Fruit fly (Drosophila melanogaster): ENCODE results near the gene CtsL4.

CtsL4 gene

DNA sequence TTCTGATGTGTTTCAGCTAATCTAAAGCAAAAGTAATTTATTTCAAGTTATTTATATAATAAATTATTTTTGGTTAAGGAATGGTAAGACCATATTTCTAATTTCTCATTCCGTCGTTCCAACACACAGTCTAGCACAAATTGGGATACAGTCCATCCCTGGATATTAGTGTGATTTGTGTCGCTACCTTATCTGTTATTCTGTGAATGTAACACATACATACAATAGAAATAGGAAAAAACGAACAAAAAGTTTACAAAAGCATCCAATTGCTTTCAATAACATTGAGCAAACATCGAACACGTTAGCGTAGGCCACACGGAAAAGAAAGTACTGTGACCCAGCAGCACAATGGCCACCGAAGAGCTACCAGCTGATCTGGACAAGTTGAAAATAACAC, 10.1 kb upstream of the CtsL4 start, which contains the start of gene CG5056 (continued):
- no peak for TF ChIP-seq corto (GFP tag; optimal IDR thresholded peaks at IDR 0.05)
- no peak for TF ChIP-seq MTF-1 (GFP tag; optimal IDR thresholded peaks at IDR 0.05; ENCODE audit: borderline replicate concordance)
- no peak for TF ChIP-seq caup (GFP tag; optimal IDR thresholded peaks at IDR 0.05; ENCODE audit: severe bottlenecking)
- no peak for TF ChIP-seq gcm (GFP tag; optimal IDR thresholded peaks at IDR 0.05)
- TF ChIP-seq Abd-B (GFP tag; optimal IDR thresholded peaks at IDR 0.05) = peak; percentile 36
- no peak for TF ChIP-seq trh (GFP tag; optimal IDR thresholded peaks at IDR 0.05)
- TF ChIP-seq Bgb (GFP tag; IDR thresholded peaks at IDR 0.05; ENCODE audit: partially characterized antibody) = no peak; the same call in 1 of the 2 replicates
- TF ChIP-seq al (GFP tag; IDR thresholded peaks at IDR 0.05) = no peak; the same call in 1 of the 2 replicates
- no peak for TF ChIP-seq CG4854 (GFP tag; optimal IDR thresholded peaks at IDR 0.05)
- no peak for TF ChIP-seq Meics (GFP tag; optimal IDR thresholded peaks at IDR 0.05)
- TF ChIP-seq row (GFP tag; IDR thresholded peaks at IDR 0.05) = peak; percentile 86
- no peak for TF ChIP-seq CG10462 (GFP tag; optimal IDR thresholded peaks at IDR 0.05)
- no peak for TF ChIP-seq CrebB (tag; optimal IDR thresholded peaks at IDR 0.05)
- TF ChIP-seq CG11696 (GFP tag; IDR thresholded peaks at IDR 0.05) = no peak
- TF ChIP-seq CG4282 (GFP tag; optimal IDR thresholded peaks at IDR 0.05) = no peak
- TF ChIP-seq CG6272 (GFP tag; IDR thresholded peaks at IDR 0.05) = no peak
- TF ChIP-seq CG10147 (GFP tag; optimal IDR thresholded peaks at IDR 0.05) = peak; percentile 48
- TF ChIP-seq Doc3 (GFP tag; IDR thresholded peaks at IDR 0.05; ENCODE audit: partially characterized antibody) = no peak
- peak; percentile 43; the same call in 1 of the 2 replicates for TF ChIP-seq slbo (GFP tag; IDR thresholded peaks at IDR 0.05)
- no peak for TF ChIP-seq CG11504 (tag; optimal IDR thresholded peaks at IDR 0.05)
- no peak for TF ChIP-seq cato (GFP tag; optimal IDR thresholded peaks at IDR 0.05; ENCODE audit: borderline replicate concordance)
- TF ChIP-seq tio (GFP tag; optimal IDR thresholded peaks at IDR 0.05) = no peak
- TF ChIP-seq Hr51 (GFP tag; optimal IDR thresholded peaks at IDR 0.05) = no peak
- no peak for TF ChIP-seq HLH4C (GFP tag; IDR thresholded peaks at IDR 0.05; ENCODE audit: partially characterized antibody)
- no peak for TF ChIP-seq CG8944 (GFP tag; optimal IDR thresholded peaks at IDR 0.05)
- TF ChIP-seq HLH54F (GFP tag; optimal IDR thresholded peaks at IDR 0.05) = no peak
- no peak for TF ChIP-seq B-H2 (GFP tag; optimal IDR thresholded peaks at IDR 0.05)
- TF ChIP-seq lov (optimal IDR thresholded peaks at IDR 0.05) = no peak
- TF ChIP-seq lov (GFP tag; IDR thresholded peaks at IDR 0.05) = no peak
- TF ChIP-seq run (tag; optimal IDR thresholded peaks at IDR 0.05) = no peak
- TF ChIP-seq CG5180 (GFP tag; optimal IDR thresholded peaks at IDR 0.05) = no peak
- TF ChIP-seq CG17186 (GFP tag; optimal IDR thresholded peaks at IDR 0.05) = peak; percentile 48
- no peak for TF ChIP-seq Lpt (GFP tag; optimal IDR thresholded peaks at IDR 0.05)
- no peak for TF ChIP-seq crol (GFP tag; IDR thresholded peaks at IDR 0.05)
- TF ChIP-seq CG15011 (GFP tag; optimal IDR thresholded peaks at IDR 0.05) = no peak
- peak; percentile 64 for TF ChIP-seq nmo (GFP tag; optimal IDR thresholded peaks at IDR 0.05)
- peak; percentile 59 for TF ChIP-seq CG8924 (tag; optimal IDR thresholded peaks at IDR 0.05)
- no peak for TF ChIP-seq Hand (GFP tag; optimal IDR thresholded peaks at IDR 0.05)
- no peak for TF ChIP-seq org-1 (GFP tag; optimal IDR thresholded peaks at IDR 0.05)
- no peak for TF ChIP-seq CG3281 (GFP tag; optimal IDR thresholded peaks at IDR 0.05)
- TF ChIP-seq CG10321 (GFP tag; IDR thresholded peaks at IDR 0.05) = no peak
- TF ChIP-seq ash1 (GFP tag; optimal IDR thresholded peaks at IDR 0.05) = no peak
- no peak for TF ChIP-seq ara (GFP tag; IDR thresholded peaks at IDR 0.05)
- TF ChIP-seq CG4707 (GFP tag; optimal IDR thresholded peaks at IDR 0.05) = no peak
- peak; percentile 62 for TF ChIP-seq HmgZ (tag; optimal IDR thresholded peaks at IDR 0.05)
- no peak for TF ChIP-seq D19A (tag; optimal IDR thresholded peaks at IDR 0.05)
- TF ChIP-seq Ptx1 (GFP tag; IDR thresholded peaks at IDR 0.05) = no peak
- no peak for TF ChIP-seq esg (GFP tag; conservative IDR thresholded peaks at IDR 0.05)
- TF ChIP-seq CG11398 (GFP tag; optimal IDR thresholded peaks at IDR 0.05) = no peak
- TF ChIP-seq h (optimal IDR thresholded peaks at IDR 0.05) = no peak
- no peak for TF ChIP-seq Eip74EF (GFP tag; optimal IDR thresholded peaks at IDR 0.05)
